Worm (Caenorhabditis elegans) whole organism, L2 larva: ENCODE data around the gene Y38C1AA.1.

Source experiments
- C34F6.9 ChIP-seq: fragments of 150-350 bp; optimal IDR thresholded peaks from 2 replicates; lab custom pipeline; 2014; ENCODE audit warnings: missing biosample characterization, missing genetic modification characterization
- F13H6.1 ChIP-seq: sonication (generic microtip); optimal IDR thresholded peaks from 2 replicates; lab custom pipeline; 2016; ENCODE audit warnings: missing genetic modification characterization, missing compliant biosample characterization
- R02D3.7 ChIP-seq: fragments of 150-350 bp; optimal IDR thresholded peaks from 2 replicates; lab custom pipeline; 2014; ENCODE audit warnings: missing biosample characterization, missing genetic modification characterization
- Y55F3AM.14 ChIP-seq: fragments of 200-800 bp; sonication (Bioruptor generic); optimal IDR thresholded peaks from 2 replicates; lab custom pipeline; 2018; ENCODE audit warnings: mild to moderate bottlenecking, missing genetic modification characterization, missing compliant biosample characterization
- ZK546.5 ChIP-seq: sonication (generic microtip); optimal IDR thresholded peaks from 2 replicates; lab custom pipeline; 2017; ENCODE audit warnings: missing biosample characterization, missing genetic modification characterization
- alr-1 ChIP-seq: fragments of 150-350 bp; optimal IDR thresholded peaks from 2 replicates; lab custom pipeline; 2014; ENCODE audit warnings: missing biosample characterization, missing genetic modification characterization
- aly-2 ChIP-seq: fragments of 150-350 bp; optimal IDR thresholded peaks from 2 replicates; lab custom pipeline; 2014; ENCODE audit warnings: missing biosample characterization, missing genetic modification characterization
- ama-1 ChIP-seq: fragments of 150-350 bp; optimal IDR thresholded peaks from 2 replicates; lab custom pipeline; 2018; ENCODE audit warnings: inconsistent platforms
- blmp-1 ChIP-seq: sonication (generic microtip); optimal IDR thresholded peaks from 2 replicates; lab custom pipeline; 2017; ENCODE audit warnings: missing genetic modification characterization, mild to moderate bottlenecking, missing compliant biosample characterization, antibody characterized with exemption, moderate library complexity; ENCODE audit not compliant: insufficient read depth
- ceh-16 ChIP-seq: fragments of 150-350 bp; optimal IDR thresholded peaks from 2 replicates; lab custom pipeline; 2014; ENCODE audit warnings: missing biosample characterization, missing genetic modification characterization
- ceh-82 ChIP-seq: fragments of 150-350 bp; optimal IDR thresholded peaks from 2 replicates; lab custom pipeline; 2014; ENCODE audit warnings: missing biosample characterization, missing genetic modification characterization
- crh-2 ChIP-seq: sonication (generic microtip); optimal IDR thresholded peaks from 2 replicates; lab custom pipeline; 2017; ENCODE audit warnings: missing biosample characterization, missing genetic modification characterization
- dmd-4 ChIP-seq: sonication (generic microtip); optimal IDR thresholded peaks from 2 replicates; lab custom pipeline; 2017; ENCODE audit warnings: missing biosample characterization, missing genetic modification characterization
- egl-27 ChIP-seq: sonication (generic microtip); optimal IDR thresholded peaks from 3 replicates; lab custom pipeline; 2017; ENCODE audit warnings: missing biosample characterization, missing genetic modification reagents, missing genetic modification characterization
- elt-1 ChIP-seq: fragments of 150-350 bp; optimal IDR thresholded peaks from 2 replicates; lab custom pipeline; 2014; ENCODE audit warnings: missing biosample characterization, missing genetic modification characterization
- elt-3 ChIP-seq: sonication (generic microtip); optimal IDR thresholded peaks from 2 replicates; lab custom pipeline; 2017; ENCODE audit warnings: missing biosample characterization, missing genetic modification characterization
- fos-1 ChIP-seq: fragments of 150-350 bp; optimal IDR thresholded peaks from 2 replicates; lab custom pipeline; 2014; ENCODE audit warnings: missing biosample characterization, missing genetic modification characterization
- gmeb-1 ChIP-seq: fragments of 150-350 bp; optimal IDR thresholded peaks from 2 replicates; lab custom pipeline; 2014; ENCODE audit warnings: missing biosample characterization, missing genetic modification characterization
- lin-11 ChIP-seq: fragments of 150-350 bp; sonication (generic microtip); optimal IDR thresholded peaks from 2 replicates; lab custom pipeline; 2014; ENCODE audit warnings: missing biosample characterization, missing genetic modification characterization, inconsistent platforms, mixed read lengths
- lin-13 ChIP-seq: fragments of 150-350 bp; optimal IDR thresholded peaks from 2 replicates; lab custom pipeline; 2014; ENCODE audit warnings: missing biosample characterization, missing genetic modification reagents, missing genetic modification characterization
- lin-39 ChIP-seq: fragments of 150-350 bp; optimal IDR thresholded peaks from 2 replicates; lab custom pipeline; 2014; ENCODE audit warnings: missing biosample characterization, missing genetic modification reagents, missing genetic modification characterization
- lsy-2 ChIP-seq, 2 experiments: fragments of 150-350 bp in 1 of 2; sonication (generic microtip) in 1 of 2; optimal IDR thresholded peaks; 2 replicates each; lab custom pipeline; 2014 to 2017; ENCODE audit warnings: missing biosample characterization in 2 of 2, missing genetic modification characterization in 2 of 2
- mab-5 ChIP-seq: fragments of 150-350 bp; optimal IDR thresholded peaks from 2 replicates; lab custom pipeline; 2014; ENCODE audit warnings: missing biosample characterization, missing genetic modification characterization
- mbf-1 ChIP-seq: sonication (generic microtip); optimal IDR thresholded peaks from 2 replicates; lab custom pipeline; 2017; ENCODE audit warnings: missing biosample characterization, missing genetic modification characterization
- mdl-1 ChIP-seq, 2 experiments: fragments of 150-350 bp in 1 of 2; sonication (generic microtip) in 1 of 2; optimal IDR thresholded peaks; 2 replicates each; lab custom pipeline; 2017; ENCODE audit warnings: missing biosample characterization in 2 of 2, missing genetic modification characterization in 2 of 2
- nhr-10 ChIP-seq: sonication (generic microtip); optimal IDR thresholded peaks from 2 replicates; lab custom pipeline; 2017; ENCODE audit warnings: missing biosample characterization, missing genetic modification characterization
- nhr-11 ChIP-seq: fragments of 150-350 bp; optimal IDR thresholded peaks from 2 replicates; lab custom pipeline; 2014; ENCODE audit warnings: missing biosample characterization, missing genetic modification characterization
- nhr-12 ChIP-seq: fragments of 150-350 bp; optimal IDR thresholded peaks from 2 replicates; lab custom pipeline; 2014; ENCODE audit warnings: missing biosample characterization, missing genetic modification characterization
- nhr-129 ChIP-seq: fragments of 150-350 bp; optimal IDR thresholded peaks from 2 replicates; lab custom pipeline; 2014; ENCODE audit warnings: missing biosample characterization, missing genetic modification characterization
- nhr-21 ChIP-seq: fragments of 150-350 bp; optimal IDR thresholded peaks from 2 replicates; lab custom pipeline; 2014; ENCODE audit warnings: missing biosample characterization, missing genetic modification characterization
- nhr-23 ChIP-seq: fragments of 150-350 bp; optimal IDR thresholded peaks from 2 replicates; lab custom pipeline; 2014; ENCODE audit warnings: missing biosample characterization, missing genetic modification reagents, missing genetic modification characterization
- nhr-237 ChIP-seq: fragments of 150-350 bp; optimal IDR thresholded peaks from 2 replicates; lab custom pipeline; 2014; ENCODE audit warnings: missing biosample characterization, missing genetic modification characterization
- nhr-25 ChIP-seq: fragments of 150-350 bp; sonication (generic microtip); optimal IDR thresholded peaks from 3 replicates; lab custom pipeline; 2014; ENCODE audit warnings: missing biosample characterization, missing genetic modification characterization
- nhr-6 ChIP-seq: fragments of 150-350 bp; optimal IDR thresholded peaks from 2 replicates; lab custom pipeline; 2014; ENCODE audit warnings: missing biosample characterization, missing genetic modification characterization
- nhr-77 ChIP-seq: fragments of 150-350 bp; optimal IDR thresholded peaks from 2 replicates; lab custom pipeline; 2014; ENCODE audit warnings: missing biosample characterization, missing genetic modification characterization
- peb-1 ChIP-seq: fragments of 150-350 bp; optimal IDR thresholded peaks from 2 replicates; lab custom pipeline; 2014; ENCODE audit warnings: missing biosample characterization, missing genetic modification characterization
- sem-4 ChIP-seq: fragments of 150-350 bp; optimal IDR thresholded peaks from 2 replicates; lab custom pipeline; 2014; ENCODE audit warnings: missing biosample characterization, missing genetic modification reagents, missing genetic modification characterization
- skn-1 ChIP-seq: sonication (generic microtip); optimal IDR thresholded peaks from 2 replicates; lab custom pipeline; 2017; ENCODE audit warnings: missing biosample characterization, missing genetic modification characterization
- sma-3 ChIP-seq: sonication (generic microtip); optimal IDR thresholded peaks from 2 replicates; lab custom pipeline; 2016; ENCODE audit warnings: missing genetic modification reagents, missing genetic modification characterization, missing compliant biosample characterization
- sma-9 ChIP-seq, 2 experiments: fragments of 150-350 bp in 1 of 2; sonication (generic microtip) in 1 of 2; optimal IDR thresholded peaks; 2 replicates each; lab custom pipeline; 2014 to 2016; ENCODE audit warnings: missing genetic modification characterization in 2 of 2, mild to moderate bottlenecking in 1 of 2, missing biosample characterization in 1 of 2, missing compliant biosample characterization in 1 of 2, missing genetic modification reagents in 1 of 2, moderate library complexity in 1 of 2
- snpc-4 ChIP-seq: fragments of 150-350 bp; optimal IDR thresholded peaks from 2 replicates; lab custom pipeline; 2014; ENCODE audit warnings: missing biosample characterization, missing genetic modification characterization
- unc-39 ChIP-seq: fragments of 150-350 bp; optimal IDR thresholded peaks from 2 replicates; lab custom pipeline; 2014; ENCODE audit warnings: missing biosample characterization, missing genetic modification characterization
- unc-55 ChIP-seq: fragments of 150-350 bp; sonication (generic microtip); optimal IDR thresholded peaks from 3 replicates; lab custom pipeline; 2014; ENCODE audit warnings: missing biosample characterization, missing genetic modification reagents, missing genetic modification characterization
- unc-62 ChIP-seq: fragments of 150-350 bp; optimal IDR thresholded peaks from 2 replicates; lab custom pipeline; 2014; ENCODE audit warnings: missing biosample characterization, missing genetic modification reagents, missing genetic modification characterization
- zag-1 ChIP-seq: fragments of 150-350 bp; optimal IDR thresholded peaks from 2 replicates; lab custom pipeline; 2014; ENCODE audit warnings: missing biosample characterization, missing genetic modification characterization
- ztf-11 ChIP-seq: sonication (generic microtip); optimal IDR thresholded peaks from 2 replicates; lab custom pipeline; 2017; ENCODE audit warnings: missing biosample characterization, missing genetic modification characterization
- ztf-4 ChIP-seq: fragments of 150-350 bp; optimal IDR thresholded peaks from 2 replicates; lab custom pipeline; 2014; ENCODE audit warnings: missing biosample characterization, missing genetic modification characterization

The Y38C1AA.1 gene

DNA sequence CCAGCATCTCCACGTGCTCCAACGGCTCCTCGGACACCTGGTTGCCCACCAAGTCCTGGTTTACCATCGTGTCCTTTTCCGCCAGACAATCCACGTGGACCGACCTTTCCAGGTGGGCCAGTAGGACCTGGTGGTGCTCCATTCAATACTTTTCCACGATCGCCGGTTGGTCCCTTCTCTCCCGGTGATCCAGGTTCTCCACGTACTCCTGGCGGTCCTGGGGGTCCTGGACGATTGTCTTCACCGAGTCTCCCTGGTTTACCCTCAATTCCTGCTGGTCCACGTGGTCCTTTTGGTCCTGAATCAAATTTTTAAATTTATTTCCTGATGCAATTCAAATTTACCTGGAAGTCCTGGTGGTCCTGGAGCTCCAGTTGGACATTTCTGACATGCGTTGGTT is 50.4 kb downstream of the Y38C1AA.1 start:
- no peak for TF ChIP-seq C34F6.9 (tag; lab: Kevin White, UChicago)
- TF ChIP-seq nhr-21 (tag; lab: Kevin White, UChicago): no peak
- TF ChIP-seq unc-39 (tag; lab: Kevin White, UChicago): no peak
- no peak for TF ChIP-seq egl-27 (tag; lab: Kevin White, UChicago)
- no peak for TF ChIP-seq unc-55 (GFP tag; lab: Kevin White, UChicago)
- no peak for TF ChIP-seq ceh-16
- TF ChIP-seq nhr-12 (tag; lab: Kevin White, UChicago): no peak
- TF ChIP-seq sma-9 (GFP tag; optimal IDR thresholded peaks at IDR 0.05; lab: Kevin White, UChicago): no peak
- no peak for TF ChIP-seq sma-9 (tag; optimal IDR thresholded peaks at IDR 0.05; lab: Kevin White, UChicago)
- no peak for TF ChIP-seq elt-1
- TF ChIP-seq ZK546.5: no peak
- no peak for TF ChIP-seq F13H6.1 (tag; lab: Kevin White, UChicago)
- no peak for TF ChIP-seq lin-11 (tag; lab: Kevin White, UChicago)
- TF ChIP-seq elt-3 (tag; lab: Kevin White, UChicago): no peak
- TF ChIP-seq lsy-2 (tag; optimal IDR thresholded peaks at IDR 0.05; lab: Kevin White, UChicago): no peak
- no peak for TF ChIP-seq lin-39 (tag; lab: Kevin White, UChicago)
- TF ChIP-seq crh-2 (tag; lab: Kevin White, UChicago): no peak
- no peak for TF ChIP-seq ztf-4 (tag; lab: Kevin White, UChicago)
- no peak for TF ChIP-seq nhr-10
- TF ChIP-seq skn-1 (tag; lab: Kevin White, UChicago): no peak

DNA sequence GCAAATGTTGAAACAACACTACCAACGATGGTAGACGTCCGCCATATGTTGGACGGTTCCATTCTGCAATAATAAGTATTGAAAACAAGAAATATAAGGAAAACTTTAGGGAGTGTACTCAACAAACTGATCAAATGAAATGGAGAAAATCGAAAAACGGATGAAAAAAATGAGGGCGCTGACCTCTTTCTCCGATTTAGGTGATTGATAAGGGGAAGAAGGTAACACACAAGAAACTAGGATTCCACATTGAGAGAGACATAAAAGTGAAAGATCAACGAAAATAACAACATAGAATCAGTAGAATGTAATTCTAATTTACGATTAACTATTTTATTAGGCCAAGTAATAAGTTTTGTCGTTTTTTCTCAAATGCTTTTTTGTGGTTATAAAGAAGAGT is 51.2 kb downstream of the Y38C1AA.1 start, which contains the start of gene dpy-9:
Gene dpy-9 (minus strand): TSS at position 63 of the 400 bp plus-strand sequence.
- TF ChIP-seq snpc-4 (no peak), ztf-11 (tag; lab: Kevin White, UChicago) (no peak), nhr-12 (tag; lab: Kevin White, UChicago) (no peak), ZK546.5 (no peak), blmp-1 (tag; lab: Kevin White, UChicago) (peak; percentile 18)
- TF ChIP-seq, all 48 proteins: peak for 1

DNA sequence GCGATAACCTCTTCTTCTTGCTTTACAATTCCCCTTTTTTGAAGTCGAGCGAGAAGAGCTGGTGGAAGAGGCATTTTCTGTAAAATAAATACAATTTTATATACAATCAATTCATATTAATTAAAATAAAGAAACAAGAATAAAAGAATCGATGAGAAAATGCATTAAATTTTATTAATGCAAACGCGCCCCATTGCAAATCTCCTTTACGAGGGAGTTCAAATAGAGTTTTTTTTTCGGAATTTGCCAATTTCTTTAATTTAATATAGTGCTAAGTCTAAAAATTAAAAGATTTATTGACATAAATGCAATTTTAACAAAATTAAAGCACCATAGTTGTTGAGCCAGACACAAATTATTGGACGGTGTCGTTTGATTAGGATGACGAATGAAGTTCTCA is 53.6 kb downstream of the Y38C1AA.1 start, which contains the start of gene pqbp-1.1:
Gene pqbp-1.1 (minus strand): TSS at position 77 of the 400 bp plus-strand sequence.
- TF ChIP-seq egl-27 (tag; lab: Kevin White, UChicago): no peak
- TF ChIP-seq F13H6.1 (tag; lab: Kevin White, UChicago): no peak
- no peak for TF ChIP-seq lin-39 (tag; lab: Kevin White, UChicago)
- TF ChIP-seq alr-1 (tag; lab: Kevin White, UChicago): no peak
- no peak for TF ChIP-seq ZK546.5
- no peak for TF ChIP-seq elt-3 (tag; lab: Kevin White, UChicago)
- TF ChIP-seq blmp-1 (tag; lab: Kevin White, UChicago): peak; percentile 49
- peak; percentile 93 for TF ChIP-seq unc-55 (GFP tag; lab: Kevin White, UChicago)
- no peak for TF ChIP-seq nhr-77 (tag; lab: Kevin White, UChicago)
- TF ChIP-seq R02D3.7: no peak
- peak; percentile 79 for TF ChIP-seq C34F6.9 (tag; lab: Kevin White, UChicago)
- TF ChIP-seq nhr-11 (tag; lab: Kevin White, UChicago): no peak
- peak; percentile 66 for TF ChIP-seq crh-2 (tag; lab: Kevin White, UChicago)
- TF ChIP-seq mdl-1 (tag; optimal IDR thresholded peaks at IDR 0.05; lab: Kevin White, UChicago): no peak
- no peak for TF ChIP-seq ceh-16
- no peak for TF ChIP-seq ceh-82 (tag; lab: Kevin White, UChicago)
- TF ChIP-seq nhr-10: no peak
- TF ChIP-seq lin-11 (tag; lab: Kevin White, UChicago): no peak
- no peak for TF ChIP-seq nhr-237 (tag; lab: Kevin White, UChicago)
- no peak for TF ChIP-seq mbf-1 (tag; lab: Kevin White, UChicago)
- TF ChIP-seq sma-3: peak; percentile 57
- peak; percentile 11 for TF ChIP-seq nhr-129 (tag; lab: Kevin White, UChicago)
- peak; percentile 37 for TF ChIP-seq mab-5 (tag; lab: Kevin White, UChicago)
- peak; percentile 17 for TF ChIP-seq sem-4 (tag; lab: Kevin White, UChicago)
- TF ChIP-seq ztf-11 (tag; lab: Kevin White, UChicago): no peak
- peak; percentile 69 for TF ChIP-seq nhr-25 (tag; lab: Kevin White, UChicago)
- no peak for TF ChIP-seq ztf-4 (tag; lab: Kevin White, UChicago)
- no peak for TF ChIP-seq snpc-4
- no peak for TF ChIP-seq aly-2 (tag; lab: Kevin White, UChicago)
- TF ChIP-seq fos-1 (tag; lab: Kevin White, UChicago): peak; percentile 9
- TF ChIP-seq elt-1: no peak
- no peak for TF ChIP-seq ama-1
- TF ChIP-seq dmd-4 (tag; lab: Kevin White, UChicago): no peak
- no peak for TF ChIP-seq zag-1 (tag; lab: Kevin White, UChicago)
- peak; percentile 37 for TF ChIP-seq sma-9 (GFP tag; optimal IDR thresholded peaks at IDR 0.05; lab: Kevin White, UChicago)
- no peak for TF ChIP-seq sma-9 (tag; optimal IDR thresholded peaks at IDR 0.05; lab: Kevin White, UChicago)
- TF ChIP-seq skn-1 (tag; lab: Kevin White, UChicago): no peak
- TF ChIP-seq lin-13 (GFP tag; lab: Kevin White, UChicago): peak; percentile 66
- no peak for TF ChIP-seq unc-62
- TF ChIP-seq gmeb-1 (tag; lab: Kevin White, UChicago): peak; percentile 95
- no peak for TF ChIP-seq Y55F3AM.14
- peak; percentile 67 for TF ChIP-seq nhr-21 (tag; lab: Kevin White, UChicago)
- TF ChIP-seq nhr-6 (tag; lab: Kevin White, UChicago): no peak
- TF ChIP-seq peb-1 (tag; lab: Kevin White, UChicago): no peak
- no peak for TF ChIP-seq nhr-23
- TF ChIP-seq unc-39 (tag; lab: Kevin White, UChicago): no peak
